Fruit fly (Drosophila melanogaster): ENCODE measurements around the gene Hecw.

- TF ChIP-seq toe (GFP tag; optimal IDR thresholded peaks at IDR 0.05) (no peak), CG1620 (GFP tag; optimal IDR thresholded peaks at IDR 0.05) (no peak), Clk (GFP tag; optimal IDR thresholded peaks at IDR 0.05) (no peak)
Measured at dm6 chrX:9580544-9580943, 28.2 kb upstream of the Hecw start.
